Fruit fly (Drosophila melanogaster): ENCODE measurements around the gene CG15317.

DNA sequence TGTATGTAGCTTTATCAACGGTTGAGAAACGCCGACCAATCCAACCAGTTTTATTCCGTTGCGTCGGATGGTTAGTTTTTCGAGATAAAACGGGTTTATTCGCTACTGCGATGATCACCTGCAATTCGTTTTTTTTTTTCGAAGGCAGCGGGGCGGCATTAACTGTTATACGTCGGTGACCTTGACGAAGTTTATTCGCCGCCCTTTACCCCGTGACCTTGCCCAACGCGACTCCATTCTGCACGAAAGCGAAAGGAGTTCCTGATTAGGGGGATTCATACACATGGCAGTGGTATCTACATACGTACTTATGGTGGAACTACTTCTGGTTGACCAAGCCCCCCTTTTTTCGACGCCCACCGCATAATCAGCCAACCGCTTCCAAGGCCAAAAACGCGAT, 24.2 kb upstream of the CG15317 start:
- TF ChIP-seq Sox102F (GFP tag; optimal IDR thresholded peaks at IDR 0.05) (no peak), NC2β (GFP tag; optimal IDR thresholded peaks at IDR 0.05) (no peak), Antp (GFP tag; optimal IDR thresholded peaks at IDR 0.05) (no peak), Dfd (GFP tag; optimal IDR thresholded peaks at IDR 0.05) (no peak), dmrt99B (tag; optimal IDR thresholded peaks at IDR 0.05) (no peak)

Measured in whole organism, embryonic.